Worm (Caenorhabditis elegans) whole organism, L4/young adult: ENCODE results near the gene ZK563.2.

Experiments used
- W03F9.2 ChIP-seq: fragments of 150-350 bp; optimal IDR thresholded peaks from 2 replicates; lab custom pipeline; 2014; ENCODE audit warnings: missing biosample characterization, missing genetic modification characterization
- dao-5 ChIP-seq: sonication (generic microtip); optimal IDR thresholded peaks from 2 replicates; lab custom pipeline; 2016; ENCODE audit warnings: missing genotype, missing genetic modification characterization, moderate library complexity, missing compliant biosample characterization
- him-1 ChIP-seq: sonication (generic microtip); optimal IDR thresholded peaks from 2 replicates; lab custom pipeline; 2016; ENCODE audit warnings: missing genotype, missing genetic modification reagents, missing genetic modification characterization, missing compliant biosample characterization

DNA sequence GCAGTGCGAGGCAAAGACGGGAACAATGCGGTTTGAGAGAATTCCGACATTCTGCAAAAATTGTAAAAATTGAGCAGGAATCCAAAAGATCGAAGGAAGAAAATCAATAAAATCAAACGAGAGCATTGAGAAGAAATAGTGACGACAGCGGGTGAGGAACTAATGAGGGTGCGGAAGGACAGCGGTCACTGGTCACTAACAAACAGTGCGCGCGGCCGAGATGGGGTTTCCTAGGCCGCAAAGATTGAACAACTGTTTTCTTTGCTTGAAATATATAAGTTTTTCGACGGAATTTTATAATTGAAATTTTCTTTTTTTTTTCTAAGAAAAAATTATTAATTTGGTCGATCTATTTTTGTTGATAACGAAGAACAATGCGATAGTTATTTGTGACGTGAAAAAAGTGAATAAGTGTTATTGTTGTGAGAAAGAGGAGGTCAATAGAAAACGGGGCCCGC, 42.8 kb downstream of the ZK563.2 start, which contains the start of gene unc-78:
- TF ChIP-seq him-1 (tag; lab: Kevin White, UChicago) (no peak), dao-5 (tag; lab: Kevin White, UChicago) (no peak), W03F9.2 (tag; lab: Kevin White, UChicago) (no peak)
